Worm (Caenorhabditis elegans) whole organism, early embryonic: ENCODE results near the gene Y37H2A.12.

Source experiments
- F13C5.2 ChIP-seq: sonication (generic microtip); optimal IDR thresholded peaks from 2 replicates; lab custom pipeline; 2017; ENCODE audit warnings: mild to moderate bottlenecking, missing genetic modification characterization, inconsistent platforms, missing compliant biosample characterization
- aly-1 ChIP-seq: sonication (generic microtip); optimal IDR thresholded peaks from 2 replicates; lab custom pipeline; 2016; ENCODE audit warnings: missing genetic modification characterization, missing compliant biosample characterization
- ama-1 ChIP-seq: fragments of 150-350 bp; optimal IDR thresholded peaks from 2 replicates; lab custom pipeline; 2014
- ceh-13 ChIP-seq: fragments of 200-800 bp; sonication (Bioruptor generic); optimal IDR thresholded peaks from 2 replicates; lab custom pipeline; 2018; ENCODE audit warnings: mild to moderate bottlenecking, missing genetic modification characterization, missing compliant biosample characterization
- flt-1 ChIP-seq: fragments of 200-800 bp; sonication (Bioruptor generic); IDR thresholded peaks from 2 replicates; pipeline ENCODE4 v1.3.6; 2022; ENCODE audit warnings: missing genetic modification characterization, missing compliant biosample characterization
- hmbx-1 ChIP-seq: sonication (generic microtip); optimal IDR thresholded peaks from 2 replicates; lab custom pipeline; 2016; ENCODE audit warnings: mild to moderate bottlenecking, missing genetic modification characterization, missing compliant biosample characterization
- hnd-1 ChIP-seq: sonication (generic microtip); optimal IDR thresholded peaks from 2 replicates; lab custom pipeline; 2016; ENCODE audit warnings: missing genetic modification characterization, missing compliant biosample characterization
- scrt-1 ChIP-seq: fragments of 200-800 bp; sonication (Bioruptor generic); IDR thresholded peaks from 2 replicates; pipeline ENCODE4 v1.3.6; 2022; ENCODE audit warnings: missing genetic modification characterization, missing compliant biosample characterization
- sea-1 ChIP-seq: fragments of 200-800 bp; sonication (Bioruptor generic); conservative IDR thresholded peaks from 2 replicates; pipeline ENCODE4 v1.3.6; 2022; ENCODE audit warnings: missing genetic modification characterization, missing compliant biosample characterization
- tbx-37 ChIP-seq: fragments of 200-800 bp; sonication (Bioruptor generic); conservative IDR thresholded peaks from 2 replicates; pipeline ENCODE4 v1.3.6; 2022; ENCODE audit warnings: missing genetic modification reagents, missing genetic modification characterization, missing compliant biosample characterization
- tra-4 ChIP-seq: sonication (generic microtip); optimal IDR thresholded peaks from 2 replicates; lab custom pipeline; 2017; ENCODE audit warnings: missing genetic modification characterization, missing compliant biosample characterization

DNA sequence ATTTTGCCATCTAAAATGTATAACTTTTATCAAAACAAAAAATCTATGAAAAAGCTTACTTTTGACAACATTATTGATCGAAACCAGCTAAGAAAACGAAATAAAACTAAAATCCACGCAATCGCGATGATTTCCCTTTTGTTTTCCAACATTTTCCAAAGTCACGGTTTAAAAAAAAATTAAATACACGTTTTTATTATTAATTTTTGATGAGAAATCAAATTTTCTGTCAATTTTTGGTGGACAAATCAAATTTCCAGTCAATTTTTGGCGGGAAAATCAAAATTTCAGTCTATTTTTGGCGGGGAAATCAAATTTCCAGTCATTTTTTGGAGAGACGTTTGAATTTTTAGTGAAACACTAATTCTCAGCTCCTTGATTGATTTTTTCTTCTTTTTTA is 33.8 kb upstream of the Y37H2A.12 start, which contains the start of gene C14A6.5:
- TF ChIP-seq aly-1 (tag; lab: Kevin White, UChicago) (no peak), hnd-1 (no peak), sea-1 (GFP tag; lab: Robert Waterston, UW) (no peak), scrt-1 (GFP tag; lab: Robert Waterston, UW) (no peak), F13C5.2 (no peak), flt-1 (GFP tag; lab: Robert Waterston, UW) (no peak), tbx-37 (GFP tag; lab: Robert Waterston, UW) (no peak), tra-4 (tag; lab: Kevin White, UChicago) (no peak), hmbx-1 (tag; lab: Kevin White, UChicago) (no peak), ama-1 (lab: Kevin White, UChicago) (no peak), ceh-13 (no peak)
